Worm (Caenorhabditis elegans) whole organism, L3 larva: ENCODE data around the gene F40G12.6.

Experiments
- ama-1 ChIP-seq: fragments of 150-350 bp; optimal IDR thresholded peaks from 2 replicates; lab custom pipeline; 2018
- ceh-16 ChIP-seq: sonication (generic microtip); optimal IDR thresholded peaks from 2 replicates; lab custom pipeline; 2017; ENCODE audit warnings: missing biosample characterization, missing genetic modification characterization
- ceh-9 ChIP-seq: sonication (generic microtip); optimal IDR thresholded peaks from 2 replicates; lab custom pipeline; 2018; ENCODE audit warnings: missing biosample characterization, missing genetic modification characterization
- hmg-11 ChIP-seq: sonication (generic microtip); optimal IDR thresholded peaks from 2 replicates; lab custom pipeline; 2016; ENCODE audit warnings: missing genetic modification characterization, missing compliant biosample characterization
- nhr-11 ChIP-seq: fragments of 150-350 bp; optimal IDR thresholded peaks from 2 replicates; lab custom pipeline; 2014; ENCODE audit warnings: missing biosample characterization, missing genetic modification characterization
- nhr-12 ChIP-seq: fragments of 150-350 bp; optimal IDR thresholded peaks from 2 replicates; lab custom pipeline; 2014; ENCODE audit warnings: missing biosample characterization, missing genetic modification characterization
- nhr-237 ChIP-seq: fragments of 150-350 bp; optimal IDR thresholded peaks from 2 replicates; lab custom pipeline; 2014; ENCODE audit warnings: missing biosample characterization, missing genetic modification characterization
- skn-1 ChIP-seq: fragments of 150-350 bp; optimal IDR thresholded peaks from 2 replicates; lab custom pipeline; 2014; ENCODE audit warnings: missing biosample characterization, missing genetic modification characterization
- tbx-2 ChIP-seq: sonication (generic microtip); optimal IDR thresholded peaks from 2 replicates; lab custom pipeline; 2016; ENCODE audit warnings: mild to moderate bottlenecking, missing genetic modification characterization, missing compliant biosample characterization

ce11 chrV:14301076-14301475 is 28.2 kb upstream of the F40G12.6 start, which contains the start of gene F14D7.6:
- no peak for TF ChIP-seq nhr-11 (tag; lab: Kevin White, UChicago)
- TF ChIP-seq ceh-16 (tag; lab: Kevin White, UChicago) = no peak
- TF ChIP-seq ama-1 (lab: Kevin White, UChicago) = no peak
- TF ChIP-seq hmg-11 = no peak
- TF ChIP-seq nhr-237 (tag; lab: Kevin White, UChicago) = no peak
- TF ChIP-seq ceh-9 = no peak
- TF ChIP-seq nhr-12 (tag; lab: Kevin White, UChicago) = no peak
- no peak for TF ChIP-seq tbx-2 (tag; lab: Kevin White, UChicago)
- no peak for TF ChIP-seq skn-1 (tag; lab: Kevin White, UChicago)
